Fruit fly (Drosophila melanogaster) whole organism, adult: ENCODE measurements around the gene G6P.

Experiments
- CG11617 ChIP-seq: fragments of 200-800 bp; sonication (Bioruptor generic); optimal IDR thresholded peaks from 2 replicates; lab custom pipeline; 2017; ENCODE audit warnings: mild to moderate bottlenecking, missing biosample characterization, missing genetic modification reagents, missing genetic modification characterization
- CG12768 ChIP-seq: fragments of 200-800 bp; sonication (Bioruptor generic); optimal IDR thresholded peaks from 2 replicates; lab custom pipeline; 2017; ENCODE audit warnings: missing biosample characterization, missing genetic modification characterization, mild to moderate bottlenecking, moderate library complexity, missing genetic modification reagents
- CG14711 ChIP-seq: fragments of 200-800 bp; sonication (Bioruptor generic); optimal IDR thresholded peaks from 2 replicates; lab custom pipeline; 2018; ENCODE audit warnings: missing biosample characterization, mild to moderate bottlenecking, missing genetic modification characterization, moderate library complexity
- CG1620 ChIP-seq: fragments of 200-800 bp; sonication (Bioruptor generic); optimal IDR thresholded peaks from 2 replicates; lab custom pipeline; 2016; ENCODE audit warnings: missing biosample characterization, missing genetic modification characterization
- CG33017 ChIP-seq: fragments of 200-800 bp; sonication (Bioruptor generic); optimal IDR thresholded peaks from 2 replicates; lab custom pipeline; 2018; ENCODE audit warnings: missing biosample characterization, mild to moderate bottlenecking, missing genetic modification characterization, moderate library complexity
- CG5204 ChIP-seq: fragments of 200-800 bp; sonication (Bioruptor generic); optimal IDR thresholded peaks from 2 replicates; lab custom pipeline; 2016; ENCODE audit warnings: missing biosample characterization, missing genetic modification characterization
- CG7045 ChIP-seq: fragments of 200-800 bp; sonication (Bioruptor generic); optimal IDR thresholded peaks from 2 replicates; lab custom pipeline; 2017; ENCODE audit warnings: missing biosample characterization, mild to moderate bottlenecking, missing genetic modification characterization
- CG7101 ChIP-seq: fragments of 200-800 bp; sonication (Bioruptor generic); optimal IDR thresholded peaks from 2 replicates; lab custom pipeline; 2018; ENCODE audit warnings: missing biosample characterization, mild to moderate bottlenecking, missing genetic modification characterization, moderate library complexity
- Clk ChIP-seq: fragments of 200-800 bp; sonication (Bioruptor generic); optimal IDR thresholded peaks from 2 replicates; lab custom pipeline; 2017; ENCODE audit warnings: missing biosample characterization, missing genetic modification characterization
- Crg-1 ChIP-seq: fragments of 200-800 bp; sonication (Bioruptor generic); optimal IDR thresholded peaks from 2 replicates; lab custom pipeline; 2016; ENCODE audit warnings: missing biosample characterization, missing genetic modification characterization
- Hr96 ChIP-seq: fragments of 200-800 bp; sonication (Bioruptor generic); optimal IDR thresholded peaks from 2 replicates; lab custom pipeline; 2016; ENCODE audit warnings: missing biosample characterization, missing genetic modification characterization
- Mnt ChIP-seq: fragments of 200-800 bp; sonication (Bioruptor generic); optimal IDR thresholded peaks from 2 replicates; lab custom pipeline; 2016; ENCODE audit warnings: missing biosample characterization, mild to moderate bottlenecking, missing genetic modification characterization
- bab1 ChIP-seq: fragments of 200-800 bp; sonication (Bioruptor generic); optimal IDR thresholded peaks from 3 replicates; lab custom pipeline; 2019; ENCODE audit warnings: missing biosample characterization, mild to moderate bottlenecking, missing genetic modification characterization, moderate library complexity
- cic ChIP-seq: fragments of 200-800 bp; sonication (Bioruptor generic); optimal IDR thresholded peaks from 2 replicates; lab custom pipeline; 2017; ENCODE audit warnings: missing biosample characterization, mild to moderate bottlenecking, missing genetic modification characterization, moderate library complexity
- cnc ChIP-seq, 2 experiments: fragments of >200 bp; optimal IDR thresholded peaks; 2 replicates each; lab custom pipeline; 2017
- kay ChIP-seq: fragments of 200-800 bp; sonication (Bioruptor generic); peaks from one replicate; lab custom pipeline; 2016; ENCODE audit warnings: missing biosample characterization, missing genetic modification characterization, borderline replicate concordance
- ovo ChIP-seq: fragments of 200-800 bp; sonication (Bioruptor generic); optimal IDR thresholded peaks from 2 replicates; lab custom pipeline; 2016; ENCODE audit warnings: missing biosample characterization, missing genetic modification characterization
- pad ChIP-seq: fragments of 200-800 bp; sonication (Bioruptor generic); optimal IDR thresholded peaks from 3 replicates; lab custom pipeline; 2017; ENCODE audit warnings: missing biosample characterization, missing genetic modification characterization, mild to moderate bottlenecking, moderate library complexity, missing genetic modification reagents
- tj ChIP-seq: fragments of 200-800 bp; sonication (Bioruptor generic); optimal IDR thresholded peaks from 3 replicates; lab custom pipeline; 2017; ENCODE audit warnings: missing biosample characterization, mild to moderate bottlenecking, missing genetic modification characterization, moderate library complexity
- toe ChIP-seq: fragments of 200-800 bp; sonication (Bioruptor generic); optimal IDR thresholded peaks from 2 replicates; lab custom pipeline; 2016; ENCODE audit warnings: missing biosample characterization, missing genetic modification characterization

Gene G6P

dm6 chr2L:2800956-2801776, 14.4 kb downstream of the G6P start:
- TF ChIP-seq kay (no peak), CG33017 (no peak)

dm6 chr2L:2799909-2800478, 15.6 kb downstream of the G6P start, which contains the start of gene Syt1:
Gene Syt1, minus strand, starts transcription at chr2L:2799979.
- TF ChIP-seq cnc (optimal IDR thresholded peaks at IDR 0.05; lab: Kevin White, UChicago), result no peak
- no peak for TF ChIP-seq CG7101 (tag; lab: Kevin White, UChicago)
- TF ChIP-seq Mnt (GFP tag; lab: Kevin White, UChicago), result no peak
- peak; percentile 91 for TF ChIP-seq pad (GFP tag; lab: Kevin White, UChicago)
- no peak for TF ChIP-seq cic (GFP tag; lab: Kevin White, UChicago)
- TF ChIP-seq CG11617 (GFP tag; lab: Kevin White, UChicago), result no peak

- TF ChIP-seq Clk (GFP tag; lab: Kevin White, UChicago) (no peak), CG33017 (no peak), CG7045 (GFP tag; lab: Kevin White, UChicago) (no peak), ovo (GFP tag; lab: Kevin White, UChicago) (no peak)
These were observed 18.4 kb downstream of the G6P start for dm6 chr2L:2797186-2797585.

dm6 chr2L:2782790-2783189, 32.8 kb downstream of the G6P start:
- TF ChIP-seq cnc (optimal IDR thresholded peaks at IDR 0.05; lab: Kevin White, UChicago) (no peak), bab1 (GFP tag; lab: Kevin White, UChicago) (no peak), kay (no peak), toe (GFP tag; lab: Kevin White, UChicago) (no peak), CG11617 (GFP tag; lab: Kevin White, UChicago) (no peak)

dm6 chr2L:2771676-2772075, 43.9 kb downstream of the G6P start, which contains the start of gene CG15399:
Gene CG15399, minus strand, starts transcription at chr2L:2771776.
- TF ChIP-seq Crg-1 (GFP tag; lab: Kevin White, UChicago) (no peak), cic (GFP tag; lab: Kevin White, UChicago) (no peak), Hr96 (GFP tag; lab: Kevin White, UChicago) (no peak), CG7101 (tag; lab: Kevin White, UChicago) (no peak), CG1620 (GFP tag; lab: Kevin White, UChicago) (no peak), ovo (GFP tag; lab: Kevin White, UChicago) (no peak), CG7045 (GFP tag; lab: Kevin White, UChicago) (no peak), pad (GFP tag; lab: Kevin White, UChicago) (no peak), CG14711 (tag; lab: Kevin White, UChicago) (no peak), tj (GFP tag; lab: Kevin White, UChicago) (no peak), kay (no peak), bab1 (GFP tag; lab: Kevin White, UChicago) (no peak), Clk (GFP tag; lab: Kevin White, UChicago) (no peak), Mnt (GFP tag; lab: Kevin White, UChicago) (no peak), CG12768 (GFP tag; lab: Kevin White, UChicago) (no peak), CG33017 (no peak), CG5204 (GFP tag; lab: Kevin White, UChicago) (no peak), CG11617 (GFP tag; lab: Kevin White, UChicago) (no peak), cnc (optimal IDR thresholded peaks at IDR 0.05; lab: Kevin White, UChicago) (no peak), toe (GFP tag; lab: Kevin White, UChicago) (no peak)

- TF ChIP-seq CG11617 (GFP tag; lab: Kevin White, UChicago), result peak; percentile 77
- peak; percentile 27 for TF ChIP-seq CG33017
- TF ChIP-seq Crg-1 (GFP tag; lab: Kevin White, UChicago), result no peak
- peak; percentile 83 for TF ChIP-seq toe (GFP tag; lab: Kevin White, UChicago)
- TF ChIP-seq bab1 (GFP tag; lab: Kevin White, UChicago), result peak; percentile 10
- peak; percentile 92 for TF ChIP-seq CG12768 (GFP tag; lab: Kevin White, UChicago)
- TF ChIP-seq cnc (optimal IDR thresholded peaks at IDR 0.05; lab: Kevin White, UChicago), result no peak
- peak; percentile 20 for TF ChIP-seq ovo (GFP tag; lab: Kevin White, UChicago)
- peak; percentile 56 for TF ChIP-seq CG7045 (GFP tag; lab: Kevin White, UChicago)
- peak; percentile 61 for TF ChIP-seq tj (GFP tag; lab: Kevin White, UChicago)
- TF ChIP-seq CG5204 (GFP tag; lab: Kevin White, UChicago), result no peak
- TF ChIP-seq Hr96 (GFP tag; lab: Kevin White, UChicago), result peak; percentile 76
- TF ChIP-seq pad (GFP tag; lab: Kevin White, UChicago), result peak; percentile 15
- peak; percentile 40 for TF ChIP-seq CG7101 (tag; lab: Kevin White, UChicago)
- peak; percentile 59 for TF ChIP-seq cic (GFP tag; lab: Kevin White, UChicago)
- peak; percentile 50 for TF ChIP-seq Mnt (GFP tag; lab: Kevin White, UChicago)
- TF ChIP-seq CG14711 (tag; lab: Kevin White, UChicago), result peak; percentile 52
- TF ChIP-seq Clk (GFP tag; lab: Kevin White, UChicago), result peak; percentile 56
- no peak for TF ChIP-seq kay
- TF ChIP-seq CG1620 (GFP tag; lab: Kevin White, UChicago), result peak; percentile 23
These were observed 45.9 kb downstream of the G6P start, which contains the start of the genes colt and HINT1 for dm6 chr2L:2769476-2770185. Gene colt, minus strand, starts transcription at chr2L:2770069. Gene HINT1, plus strand, starts transcription at chr2L:2770135.
